Fruit fly (Drosophila melanogaster): ENCODE results near the gene Icmt.

- TF ChIP-seq gem (tag; optimal IDR thresholded peaks at IDR 0.05) (peak; percentile 42), fd102C (GFP tag; optimal IDR thresholded peaks at IDR 0.05) (no peak)
Measured at dm6 chr3L:13007946-13008462, 10.1 kb upstream of the Icmt start.

All from whole organism, embryonic.